Fruit fly (Drosophila melanogaster): ENCODE results near the gene CG14930.

Gene CG14930

DNA sequence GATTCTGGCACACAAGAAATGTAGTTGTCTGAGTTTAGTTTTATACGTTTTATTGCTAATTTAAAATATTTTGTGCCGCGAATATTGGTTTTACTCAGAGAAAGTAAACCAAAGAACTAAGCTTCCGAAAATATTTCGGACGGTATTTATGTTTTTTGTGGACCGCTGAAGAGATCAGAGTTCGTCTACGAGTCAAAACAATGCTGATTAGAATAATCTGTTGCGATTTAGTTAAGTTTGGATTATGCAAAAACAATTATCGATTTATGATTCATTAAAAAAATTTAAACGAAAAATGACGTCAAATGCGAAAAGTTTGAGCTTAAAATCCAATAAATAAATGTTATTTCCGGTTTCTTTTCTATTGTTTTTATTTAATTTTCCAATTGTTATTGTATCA is 1.6 kb upstream of the CG14930 start, which contains the start of gene CG43153:
TSS of gene CG43153 (minus strand) at position 101 of the 400 bp plus-strand sequence.
- no peak for TF ChIP-seq toe (GFP tag; optimal IDR thresholded peaks at IDR 0.05)
- TF ChIP-seq CG7101 (tag; optimal IDR thresholded peaks at IDR 0.05), result no peak
- TF ChIP-seq CG14711 (tag; optimal IDR thresholded peaks at IDR 0.05), result no peak
- TF ChIP-seq kay (GFP tag; ENCODE audit: borderline replicate concordance), result no peak
- no peak for TF ChIP-seq cnc (optimal IDR thresholded peaks at IDR 0.05)
- TF ChIP-seq CG33017 (tag; optimal IDR thresholded peaks at IDR 0.05), result no peak
- no peak for TF ChIP-seq Hr96 (GFP tag; optimal IDR thresholded peaks at IDR 0.05)
- no peak for TF ChIP-seq CG12768 (GFP tag; optimal IDR thresholded peaks at IDR 0.05)
- TF ChIP-seq bab1 (GFP tag; optimal IDR thresholded peaks at IDR 0.05), result no peak
- no peak for TF ChIP-seq ovo (GFP tag; optimal IDR thresholded peaks at IDR 0.05)
- no peak for TF ChIP-seq CG7045 (GFP tag; optimal IDR thresholded peaks at IDR 0.05)
- TF ChIP-seq pad (GFP tag; optimal IDR thresholded peaks at IDR 0.05), result no peak
- no peak for TF ChIP-seq cic (GFP tag; optimal IDR thresholded peaks at IDR 0.05)
- TF ChIP-seq Clk (GFP tag; optimal IDR thresholded peaks at IDR 0.05), result no peak
- no peak for TF ChIP-seq CG5204 (GFP tag; optimal IDR thresholded peaks at IDR 0.05)
- TF ChIP-seq Mnt (GFP tag; optimal IDR thresholded peaks at IDR 0.05), result no peak
- TF ChIP-seq Crg-1 (GFP tag; optimal IDR thresholded peaks at IDR 0.05), result no peak
- TF ChIP-seq CG11617 (GFP tag; optimal IDR thresholded peaks at IDR 0.05), result no peak

DNA sequence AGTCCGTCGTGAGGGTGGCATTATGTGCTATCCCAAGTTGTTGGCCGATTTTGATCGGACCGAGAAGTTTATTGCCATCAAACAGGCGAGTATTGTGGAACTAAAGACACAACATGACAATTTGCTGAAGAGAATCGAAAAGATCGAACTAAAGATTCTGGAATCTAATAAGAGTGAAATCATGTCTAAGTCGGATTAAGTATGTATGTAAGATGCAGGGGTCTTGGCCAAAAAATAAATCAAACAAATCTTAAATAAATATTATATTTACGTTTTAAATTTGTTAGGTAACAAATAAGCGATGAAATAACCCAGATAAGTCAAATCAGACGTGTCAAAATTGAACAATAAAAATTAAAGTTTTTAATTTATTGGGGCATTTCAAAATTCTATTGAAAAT is 1.6 kb downstream of the CG14930 start, which contains the start of gene CG14929:
TSS of gene CG14929 (plus strand) at position 301 of the 400 bp plus-strand sequence.
- no peak for TF ChIP-seq CG14711 (tag; optimal IDR thresholded peaks at IDR 0.05)
- no peak for TF ChIP-seq bab1 (GFP tag; optimal IDR thresholded peaks at IDR 0.05)
- TF ChIP-seq Hr96 (GFP tag; optimal IDR thresholded peaks at IDR 0.05), result no peak
- no peak for TF ChIP-seq CG7101 (tag; optimal IDR thresholded peaks at IDR 0.05)
- no peak for TF ChIP-seq toe (GFP tag; optimal IDR thresholded peaks at IDR 0.05)
- no peak for TF ChIP-seq cnc (optimal IDR thresholded peaks at IDR 0.05)
- no peak for TF ChIP-seq CG7045 (GFP tag; optimal IDR thresholded peaks at IDR 0.05)
- no peak for TF ChIP-seq pad (GFP tag; optimal IDR thresholded peaks at IDR 0.05)
- no peak for TF ChIP-seq CG12768 (GFP tag; optimal IDR thresholded peaks at IDR 0.05)
- TF ChIP-seq CG11617 (GFP tag; optimal IDR thresholded peaks at IDR 0.05), result no peak
- no peak for TF ChIP-seq kay (GFP tag; ENCODE audit: borderline replicate concordance)
- TF ChIP-seq CG5204 (GFP tag; optimal IDR thresholded peaks at IDR 0.05), result no peak
- no peak for TF ChIP-seq cic (GFP tag; optimal IDR thresholded peaks at IDR 0.05)
- no peak for TF ChIP-seq ovo (GFP tag; optimal IDR thresholded peaks at IDR 0.05)
- TF ChIP-seq Crg-1 (GFP tag; optimal IDR thresholded peaks at IDR 0.05), result no peak
- no peak for TF ChIP-seq tj (GFP tag; optimal IDR thresholded peaks at IDR 0.05)
- TF ChIP-seq Mnt (GFP tag; optimal IDR thresholded peaks at IDR 0.05), result no peak
- TF ChIP-seq CG1620 (GFP tag; optimal IDR thresholded peaks at IDR 0.05), result no peak
- TF ChIP-seq Clk (GFP tag; optimal IDR thresholded peaks at IDR 0.05), result no peak
- no peak for TF ChIP-seq CG33017 (tag; optimal IDR thresholded peaks at IDR 0.05)

DNA sequence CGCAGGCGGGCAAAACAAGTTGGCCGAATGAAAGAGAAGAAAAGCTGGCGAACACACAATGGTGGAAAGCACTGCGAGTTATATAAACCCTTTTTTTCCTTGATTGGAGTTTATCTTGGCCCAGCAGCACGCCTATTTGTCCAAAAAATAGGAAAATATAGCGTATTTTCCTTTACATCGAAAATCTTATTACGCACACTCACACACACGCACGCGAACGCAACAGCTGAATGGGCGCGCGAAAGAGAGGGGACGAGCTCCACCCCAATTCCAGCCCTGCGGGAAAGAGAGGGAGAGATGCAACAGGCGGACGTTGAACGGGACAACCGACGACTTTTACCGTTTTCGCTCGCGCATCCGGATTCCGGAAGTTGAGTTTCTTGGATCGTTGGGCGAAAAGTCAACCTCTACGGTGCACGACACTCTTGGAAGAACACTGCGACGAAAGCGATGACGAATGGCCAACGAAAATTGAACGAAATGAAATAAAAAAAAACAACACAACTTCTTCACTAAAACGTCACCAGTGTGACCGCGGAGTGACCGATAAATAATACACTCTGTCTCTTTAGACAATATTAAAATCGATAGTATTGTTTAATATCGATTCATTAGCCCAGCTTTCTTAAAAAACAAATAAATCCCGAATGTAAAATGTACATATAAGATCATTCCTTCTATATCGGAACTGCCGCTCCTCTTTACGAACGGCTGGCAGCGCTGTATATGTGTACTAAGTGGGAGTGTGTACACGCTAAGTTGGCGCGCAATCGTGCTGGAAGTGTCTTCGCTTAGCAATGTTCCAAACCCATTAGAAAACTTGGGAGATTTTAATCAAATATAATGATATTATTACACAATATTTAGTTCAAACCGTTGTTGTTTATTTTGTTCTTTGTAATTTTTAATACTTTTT is 4.3 kb downstream of the CG14930 start, which contains the start of the genes Dlg5 and CG4970:
TSS of gene Dlg5 (minus strand) at position 556 of the 916 bp plus-strand sequence.
TSS of gene CG4970 (plus strand) at position 866 of the 916 bp plus-strand sequence.
- TF ChIP-seq Hr96 (GFP tag; optimal IDR thresholded peaks at IDR 0.05), result peak; percentile 0
- peak; percentile 92 for TF ChIP-seq cic (GFP tag; optimal IDR thresholded peaks at IDR 0.05)
- TF ChIP-seq cnc (optimal IDR thresholded peaks at IDR 0.05), result no peak
- TF ChIP-seq bab1 (GFP tag; optimal IDR thresholded peaks at IDR 0.05), result peak; percentile 9
- no peak for TF ChIP-seq CG1620 (GFP tag; optimal IDR thresholded peaks at IDR 0.05)
- no peak for TF ChIP-seq Crg-1 (GFP tag; optimal IDR thresholded peaks at IDR 0.05)
- TF ChIP-seq CG7045 (GFP tag; optimal IDR thresholded peaks at IDR 0.05), result peak; percentile 7
- TF ChIP-seq CG12768 (GFP tag; optimal IDR thresholded peaks at IDR 0.05), result peak; percentile 45
- peak; percentile 17 for TF ChIP-seq Mnt (GFP tag; optimal IDR thresholded peaks at IDR 0.05)
- TF ChIP-seq tj (GFP tag; optimal IDR thresholded peaks at IDR 0.05), result peak; percentile 2
- TF ChIP-seq CG11617 (GFP tag; optimal IDR thresholded peaks at IDR 0.05), result no peak
- TF ChIP-seq CG33017 (tag; optimal IDR thresholded peaks at IDR 0.05), result no peak
- TF ChIP-seq ovo (GFP tag; optimal IDR thresholded peaks at IDR 0.05), result peak; percentile 75
- TF ChIP-seq toe (GFP tag; optimal IDR thresholded peaks at IDR 0.05), result no peak
- TF ChIP-seq CG5204 (GFP tag; optimal IDR thresholded peaks at IDR 0.05), result no peak
- no peak for TF ChIP-seq CG14711 (tag; optimal IDR thresholded peaks at IDR 0.05)
- TF ChIP-seq Clk (GFP tag; optimal IDR thresholded peaks at IDR 0.05), result no peak
- TF ChIP-seq CG7101 (tag; optimal IDR thresholded peaks at IDR 0.05), result no peak
- no peak for TF ChIP-seq kay (GFP tag; ENCODE audit: borderline replicate concordance)
- TF ChIP-seq pad (GFP tag; optimal IDR thresholded peaks at IDR 0.05), result peak; percentile 52

dm6 chr2L:11504896-11505569 is 16.1 kb downstream of the CG14930 start:
- no peak for TF ChIP-seq Hr96 (GFP tag; optimal IDR thresholded peaks at IDR 0.05)
- no peak for TF ChIP-seq CG12768 (GFP tag; optimal IDR thresholded peaks at IDR 0.05)
- no peak for TF ChIP-seq CG11617 (GFP tag; optimal IDR thresholded peaks at IDR 0.05)
- no peak for TF ChIP-seq CG1620 (GFP tag; optimal IDR thresholded peaks at IDR 0.05)
- no peak for TF ChIP-seq Mnt (GFP tag; optimal IDR thresholded peaks at IDR 0.05)
- no peak for TF ChIP-seq CG5204 (GFP tag; optimal IDR thresholded peaks at IDR 0.05)
- TF ChIP-seq CG14711 (tag; optimal IDR thresholded peaks at IDR 0.05), result no peak
- no peak for TF ChIP-seq CG7101 (tag; optimal IDR thresholded peaks at IDR 0.05)
- no peak for TF ChIP-seq kay (GFP tag; ENCODE audit: borderline replicate concordance)
- no peak for TF ChIP-seq pad (GFP tag; optimal IDR thresholded peaks at IDR 0.05)
- no peak for TF ChIP-seq CG7045 (GFP tag; optimal IDR thresholded peaks at IDR 0.05)
- TF ChIP-seq Crg-1 (GFP tag; optimal IDR thresholded peaks at IDR 0.05), result no peak
- no peak for TF ChIP-seq cnc (optimal IDR thresholded peaks at IDR 0.05)
- TF ChIP-seq tj (GFP tag; optimal IDR thresholded peaks at IDR 0.05), result no peak
- TF ChIP-seq ovo (GFP tag; optimal IDR thresholded peaks at IDR 0.05), result no peak
- no peak for TF ChIP-seq toe (GFP tag; optimal IDR thresholded peaks at IDR 0.05)
